Fruit fly (Drosophila melanogaster): Measurements from ENCODE around the gene spen.

- TF ChIP-seq so (GFP tag; IDR thresholded peaks at IDR 0.05) (no peak), Mes4 (GFP tag; optimal IDR thresholded peaks at IDR 0.05) (no peak), Eip74EF (GFP tag; optimal IDR thresholded peaks at IDR 0.05) (no peak), CG11696 (GFP tag; IDR thresholded peaks at IDR 0.05) (no peak), Max (GFP tag; optimal IDR thresholded peaks at IDR 0.05) (no peak)
Measured at dm6 chr2L:123007-123327, 35.9 kb upstream of the spen start.
